Fruit fly (Drosophila melanogaster): ENCODE data around the gene Dis3.

The Dis3 gene

DNA sequence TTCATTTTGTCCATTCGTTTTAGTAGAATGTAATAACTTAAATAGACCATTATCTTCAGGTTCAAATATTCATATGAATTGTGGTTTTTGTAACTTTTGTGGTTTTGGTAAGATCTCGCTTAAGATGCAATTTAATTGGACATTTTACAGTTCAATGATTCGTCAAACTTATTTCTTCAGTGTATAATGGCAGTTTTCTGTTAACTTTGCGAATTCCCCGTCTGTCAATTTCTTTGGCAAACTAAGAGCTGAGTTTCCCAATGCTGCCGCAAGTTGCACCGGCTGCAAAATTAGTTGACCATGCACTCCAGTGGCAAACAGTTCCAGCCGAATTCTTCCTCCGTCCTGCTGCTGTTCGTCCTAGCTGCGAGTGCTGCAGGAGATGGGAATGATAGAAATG lies 43.3 kb downstream of the Dis3 start, which contains the start of gene CG33342:
Gene CG33342 (plus strand): TSS at position 301 of the 400 bp plus-strand sequence.
- no peak for TF ChIP-seq lz (GFP tag; optimal IDR thresholded peaks at IDR 0.05)
- TF ChIP-seq topi (GFP tag; optimal IDR thresholded peaks at IDR 0.05), result no peak
- TF ChIP-seq CG4318 (GFP tag; optimal IDR thresholded peaks at IDR 0.05), result no peak
- no peak for TF ChIP-seq Eip93F (GFP tag; optimal IDR thresholded peaks at IDR 0.05)
- TF ChIP-seq Blimp-1 (GFP tag; optimal IDR thresholded peaks at IDR 0.05), result no peak
- no peak for TF ChIP-seq CG6792 (GFP tag; optimal IDR thresholded peaks at IDR 0.05)
- no peak for TF ChIP-seq CG11762 (GFP tag; optimal IDR thresholded peaks at IDR 0.05; ENCODE audit: insufficient read depth)
- TF ChIP-seq CG11902 (GFP tag; optimal IDR thresholded peaks at IDR 0.05), result no peak
- TF ChIP-seq Hr38 (GFP tag; optimal IDR thresholded peaks at IDR 0.05), result no peak
- TF ChIP-seq fd59A (GFP tag; optimal IDR thresholded peaks at IDR 0.05), result no peak
- TF ChIP-seq CG32006 (GFP tag; optimal IDR thresholded peaks at IDR 0.05), result no peak
- no peak for TF ChIP-seq CG6163 (GFP tag; IDR thresholded peaks at IDR 0.05)
- no peak for TF ChIP-seq pdm3 (GFP tag; optimal IDR thresholded peaks at IDR 0.05)
- TF ChIP-seq dsx (GFP tag; optimal IDR thresholded peaks at IDR 0.05; ENCODE audit: poor library complexity, severe bottlenecking), result no peak
- no peak for TF ChIP-seq CG11294 (GFP tag; IDR thresholded peaks at IDR 0.05)
- no peak for TF ChIP-seq fd85E (GFP tag; optimal IDR thresholded peaks at IDR 0.05)
- no peak for TF ChIP-seq CG31627 (GFP tag; optimal IDR thresholded peaks at IDR 0.05)
- no peak for TF ChIP-seq vri (GFP tag; optimal IDR thresholded peaks at IDR 0.05)
- TF ChIP-seq Eip78C (GFP tag), result no peak
- TF ChIP-seq eg (GFP tag; IDR thresholded peaks at IDR 0.05), result no peak

dm6 chr3R:24384952-24385351 lies 51.7 kb downstream of the Dis3 start, which contains the start of gene CG17780:
Gene CG17780, minus strand, starts transcription at chr3R:24385052.
- no peak for TF ChIP-seq topi (GFP tag; optimal IDR thresholded peaks at IDR 0.05)
- TF ChIP-seq cyc (GFP tag; optimal IDR thresholded peaks at IDR 0.05), result no peak
- no peak for TF ChIP-seq CG15336 (GFP tag; IDR thresholded peaks at IDR 0.05)
- no peak for TF ChIP-seq CG9139 (GFP tag; optimal IDR thresholded peaks at IDR 0.05)
- no peak for TF ChIP-seq Eip78C (GFP tag)
- TF ChIP-seq Eip75B (GFP tag; optimal IDR thresholded peaks at IDR 0.05), result no peak
- TF ChIP-seq CG1621 (tag; optimal IDR thresholded peaks at IDR 0.05), result no peak
- no peak for TF ChIP-seq fd59A (GFP tag; optimal IDR thresholded peaks at IDR 0.05)
- TF ChIP-seq Sox102F (GFP tag; optimal IDR thresholded peaks at IDR 0.05), result no peak
- no peak for TF ChIP-seq Gug (GFP tag; IDR thresholded peaks at IDR 0.05)
- no peak for TF ChIP-seq CG10669 (GFP tag; optimal IDR thresholded peaks at IDR 0.05)
- no peak for TF ChIP-seq CG4318 (GFP tag; optimal IDR thresholded peaks at IDR 0.05)
- TF ChIP-seq CG34406 (GFP tag; optimal IDR thresholded peaks at IDR 0.05), result no peak
- no peak for TF ChIP-seq lz (GFP tag; optimal IDR thresholded peaks at IDR 0.05)

DNA sequence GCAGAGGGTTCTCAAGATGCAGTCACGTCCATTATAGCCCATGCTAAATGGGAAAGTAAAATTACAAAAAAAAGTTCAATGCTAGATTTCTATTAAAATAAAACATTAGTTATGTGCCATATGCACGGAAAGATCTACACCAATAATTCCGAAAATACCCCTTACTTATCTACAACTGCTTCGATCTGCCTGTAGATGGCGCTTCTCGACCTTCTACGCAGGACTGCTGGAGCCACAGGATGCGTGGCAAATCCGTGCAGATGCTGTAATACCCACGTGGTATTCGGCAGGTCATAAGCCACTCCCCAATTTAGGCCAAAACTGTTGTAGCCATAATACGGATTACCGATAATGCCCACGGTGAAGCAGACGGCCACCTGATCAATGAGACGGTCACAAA lies 53.2 kb downstream of the Dis3 start:
- TF ChIP-seq CG3919 (GFP tag; optimal IDR thresholded peaks at IDR 0.05) (no peak), CG10669 (GFP tag; optimal IDR thresholded peaks at IDR 0.05) (no peak), eg (GFP tag; IDR thresholded peaks at IDR 0.05) (no peak), CG6792 (GFP tag; optimal IDR thresholded peaks at IDR 0.05) (no peak), Smox (GFP tag; optimal IDR thresholded peaks at IDR 0.05) (no peak), CG7368 (GFP tag; optimal IDR thresholded peaks at IDR 0.05) (no peak), Hr38 (GFP tag; optimal IDR thresholded peaks at IDR 0.05) (no peak), Sox15 (GFP tag; optimal IDR thresholded peaks at IDR 0.05) (no peak)
